Worm (Caenorhabditis elegans) whole organism, L2 larva: ENCODE data around the gene C41A3.2.

ENCODE experiments used
- C34F6.9 ChIP-seq: fragments of 150-350 bp; optimal IDR thresholded peaks from 2 replicates; lab custom pipeline; 2014; ENCODE audit warnings: missing biosample characterization, missing genetic modification characterization
- F13H6.1 ChIP-seq: sonication (generic microtip); optimal IDR thresholded peaks from 2 replicates; lab custom pipeline; 2016; ENCODE audit warnings: missing genetic modification characterization, missing compliant biosample characterization
- Y55F3AM.14 ChIP-seq: fragments of 200-800 bp; sonication (Bioruptor generic); optimal IDR thresholded peaks from 2 replicates; lab custom pipeline; 2018; ENCODE audit warnings: mild to moderate bottlenecking, missing genetic modification characterization, missing compliant biosample characterization
- ZK546.5 ChIP-seq: sonication (generic microtip); optimal IDR thresholded peaks from 2 replicates; lab custom pipeline; 2017; ENCODE audit warnings: missing biosample characterization, missing genetic modification characterization
- alr-1 ChIP-seq: fragments of 150-350 bp; optimal IDR thresholded peaks from 2 replicates; lab custom pipeline; 2014; ENCODE audit warnings: missing biosample characterization, missing genetic modification characterization
- ceh-82 ChIP-seq: fragments of 150-350 bp; optimal IDR thresholded peaks from 2 replicates; lab custom pipeline; 2014; ENCODE audit warnings: missing biosample characterization, missing genetic modification characterization
- crh-2 ChIP-seq: sonication (generic microtip); optimal IDR thresholded peaks from 2 replicates; lab custom pipeline; 2017; ENCODE audit warnings: missing biosample characterization, missing genetic modification characterization
- dmd-4 ChIP-seq: sonication (generic microtip); optimal IDR thresholded peaks from 2 replicates; lab custom pipeline; 2017; ENCODE audit warnings: missing biosample characterization, missing genetic modification characterization
- egl-27 ChIP-seq: sonication (generic microtip); optimal IDR thresholded peaks from 3 replicates; lab custom pipeline; 2017; ENCODE audit warnings: missing biosample characterization, missing genetic modification reagents, missing genetic modification characterization
- elt-3 ChIP-seq: sonication (generic microtip); optimal IDR thresholded peaks from 2 replicates; lab custom pipeline; 2017; ENCODE audit warnings: missing biosample characterization, missing genetic modification characterization
- gmeb-1 ChIP-seq: fragments of 150-350 bp; optimal IDR thresholded peaks from 2 replicates; lab custom pipeline; 2014; ENCODE audit warnings: missing biosample characterization, missing genetic modification characterization
- lin-11 ChIP-seq: fragments of 150-350 bp; sonication (generic microtip); optimal IDR thresholded peaks from 2 replicates; lab custom pipeline; 2014; ENCODE audit warnings: missing biosample characterization, missing genetic modification characterization, inconsistent platforms, mixed read lengths
- lin-13 ChIP-seq: fragments of 150-350 bp; optimal IDR thresholded peaks from 2 replicates; lab custom pipeline; 2014; ENCODE audit warnings: missing biosample characterization, missing genetic modification reagents, missing genetic modification characterization
- lin-39 ChIP-seq: fragments of 150-350 bp; optimal IDR thresholded peaks from 2 replicates; lab custom pipeline; 2014; ENCODE audit warnings: missing biosample characterization, missing genetic modification reagents, missing genetic modification characterization
- lsy-2 ChIP-seq, 2 experiments: fragments of 150-350 bp in 1 of 2; sonication (generic microtip) in 1 of 2; optimal IDR thresholded peaks; 2 replicates each; lab custom pipeline; 2014 to 2017; ENCODE audit warnings: missing biosample characterization in 2 of 2, missing genetic modification characterization in 2 of 2
- mab-5 ChIP-seq: fragments of 150-350 bp; optimal IDR thresholded peaks from 2 replicates; lab custom pipeline; 2014; ENCODE audit warnings: missing biosample characterization, missing genetic modification characterization
- mbf-1 ChIP-seq: sonication (generic microtip); optimal IDR thresholded peaks from 2 replicates; lab custom pipeline; 2017; ENCODE audit warnings: missing biosample characterization, missing genetic modification characterization
- nhr-10 ChIP-seq: sonication (generic microtip); optimal IDR thresholded peaks from 2 replicates; lab custom pipeline; 2017; ENCODE audit warnings: missing biosample characterization, missing genetic modification characterization
- nhr-11 ChIP-seq: fragments of 150-350 bp; optimal IDR thresholded peaks from 2 replicates; lab custom pipeline; 2014; ENCODE audit warnings: missing biosample characterization, missing genetic modification characterization
- nhr-12 ChIP-seq: fragments of 150-350 bp; optimal IDR thresholded peaks from 2 replicates; lab custom pipeline; 2014; ENCODE audit warnings: missing biosample characterization, missing genetic modification characterization
- nhr-129 ChIP-seq: fragments of 150-350 bp; optimal IDR thresholded peaks from 2 replicates; lab custom pipeline; 2014; ENCODE audit warnings: missing biosample characterization, missing genetic modification characterization
- nhr-21 ChIP-seq: fragments of 150-350 bp; optimal IDR thresholded peaks from 2 replicates; lab custom pipeline; 2014; ENCODE audit warnings: missing biosample characterization, missing genetic modification characterization
- nhr-23 ChIP-seq: fragments of 150-350 bp; optimal IDR thresholded peaks from 2 replicates; lab custom pipeline; 2014; ENCODE audit warnings: missing biosample characterization, missing genetic modification reagents, missing genetic modification characterization
- nhr-237 ChIP-seq: fragments of 150-350 bp; optimal IDR thresholded peaks from 2 replicates; lab custom pipeline; 2014; ENCODE audit warnings: missing biosample characterization, missing genetic modification characterization
- nhr-25 ChIP-seq: fragments of 150-350 bp; sonication (generic microtip); optimal IDR thresholded peaks from 3 replicates; lab custom pipeline; 2014; ENCODE audit warnings: missing biosample characterization, missing genetic modification characterization
- nhr-6 ChIP-seq: fragments of 150-350 bp; optimal IDR thresholded peaks from 2 replicates; lab custom pipeline; 2014; ENCODE audit warnings: missing biosample characterization, missing genetic modification characterization
- peb-1 ChIP-seq: fragments of 150-350 bp; optimal IDR thresholded peaks from 2 replicates; lab custom pipeline; 2014; ENCODE audit warnings: missing biosample characterization, missing genetic modification characterization
- sem-4 ChIP-seq: fragments of 150-350 bp; optimal IDR thresholded peaks from 2 replicates; lab custom pipeline; 2014; ENCODE audit warnings: missing biosample characterization, missing genetic modification reagents, missing genetic modification characterization
- sma-3 ChIP-seq: sonication (generic microtip); optimal IDR thresholded peaks from 2 replicates; lab custom pipeline; 2016; ENCODE audit warnings: missing genetic modification reagents, missing genetic modification characterization, missing compliant biosample characterization
- sma-9 ChIP-seq, 2 experiments: fragments of 150-350 bp in 1 of 2; sonication (generic microtip) in 1 of 2; optimal IDR thresholded peaks; 2 replicates each; lab custom pipeline; 2014 to 2016; ENCODE audit warnings: missing genetic modification characterization in 2 of 2, mild to moderate bottlenecking in 1 of 2, missing biosample characterization in 1 of 2, missing compliant biosample characterization in 1 of 2, missing genetic modification reagents in 1 of 2, moderate library complexity in 1 of 2
- snpc-4 ChIP-seq: fragments of 150-350 bp; optimal IDR thresholded peaks from 2 replicates; lab custom pipeline; 2014; ENCODE audit warnings: missing biosample characterization, missing genetic modification characterization
- unc-39 ChIP-seq: fragments of 150-350 bp; optimal IDR thresholded peaks from 2 replicates; lab custom pipeline; 2014; ENCODE audit warnings: missing biosample characterization, missing genetic modification characterization
- unc-55 ChIP-seq: fragments of 150-350 bp; sonication (generic microtip); optimal IDR thresholded peaks from 3 replicates; lab custom pipeline; 2014; ENCODE audit warnings: missing biosample characterization, missing genetic modification reagents, missing genetic modification characterization
- unc-62 ChIP-seq: fragments of 150-350 bp; optimal IDR thresholded peaks from 2 replicates; lab custom pipeline; 2014; ENCODE audit warnings: missing biosample characterization, missing genetic modification reagents, missing genetic modification characterization
- ztf-1 ChIP-seq: fragments of 200-800 bp; sonication (Bioruptor generic); conservative IDR thresholded peaks from 2 replicates; pipeline ENCODE4 v1.3.6; 2022; ENCODE audit warnings: missing genetic modification characterization, missing compliant biosample characterization
- ztf-11 ChIP-seq: sonication (generic microtip); optimal IDR thresholded peaks from 2 replicates; lab custom pipeline; 2017; ENCODE audit warnings: missing biosample characterization, missing genetic modification characterization
- ztf-4 ChIP-seq: fragments of 150-350 bp; optimal IDR thresholded peaks from 2 replicates; lab custom pipeline; 2014; ENCODE audit warnings: missing biosample characterization, missing genetic modification characterization

Gene C41A3.2

DNA sequence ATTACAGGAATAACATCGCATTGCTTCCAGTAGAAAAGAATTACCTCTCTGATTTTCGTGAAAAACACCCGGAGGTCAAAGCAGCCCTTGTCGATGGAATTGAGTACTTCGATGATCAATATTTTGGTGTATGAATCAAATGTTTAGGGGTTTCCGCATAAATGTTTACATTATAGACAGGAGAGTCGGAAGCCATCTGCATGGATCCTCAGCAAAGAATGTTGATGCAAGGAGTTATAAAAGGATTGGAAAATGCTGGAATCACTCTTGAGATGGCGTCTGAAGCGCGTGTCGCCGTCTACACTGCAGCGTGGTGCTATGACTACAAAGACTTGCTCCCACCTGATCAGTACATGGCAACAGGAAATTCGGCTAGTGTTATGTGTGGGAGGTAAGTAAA is at the start of gene C41A3.2:
Gene C41A3.2, minus strand, starts transcription at position 101 of the 400 bp plus-strand sequence.
- TF ChIP-seq snpc-4 (tag; lab: Kevin White, UChicago) (no peak), mbf-1 (tag; lab: Kevin White, UChicago) (no peak), ztf-4 (no peak), nhr-23 (tag; lab: Kevin White, UChicago) (no peak), ceh-82 (no peak), ztf-1 (GFP tag; lab: Robert Waterston, UW) (no peak), mab-5 (no peak), nhr-129 (tag; lab: Kevin White, UChicago) (no peak), unc-62 (no peak), nhr-237 (tag; lab: Kevin White, UChicago) (no peak), ZK546.5 (tag; lab: Kevin White, UChicago) (no peak), C34F6.9 (tag; lab: Kevin White, UChicago) (no peak), crh-2 (tag; lab: Kevin White, UChicago) (no peak)

DNA sequence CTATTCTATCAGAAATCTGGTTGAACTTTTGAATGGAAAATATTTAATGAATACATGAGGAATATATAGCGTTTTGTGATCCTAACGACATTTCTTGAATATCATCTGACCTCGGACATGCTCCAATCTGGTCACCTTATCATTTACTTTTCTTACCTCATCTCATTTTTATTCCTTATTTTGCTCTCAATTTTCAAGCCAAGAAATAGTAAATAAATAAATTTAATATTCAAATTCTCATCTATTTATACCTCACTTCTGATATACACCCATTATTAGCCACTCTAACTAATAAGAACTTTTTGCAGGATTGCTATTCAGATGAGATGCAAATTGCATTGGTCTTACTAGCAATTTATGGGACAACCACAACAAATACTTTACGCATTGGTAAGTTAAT is 46.8 kb upstream of the C41A3.2 start, which contains the start of gene ddr-1:
Gene ddr-1, plus strand, starts transcription at position 301 of the 400 bp plus-strand sequence.
- TF ChIP-seq lin-13 (no peak), sma-3 (no peak), lin-11 (tag; lab: Kevin White, UChicago) (no peak), ztf-4 (no peak)

DNA sequence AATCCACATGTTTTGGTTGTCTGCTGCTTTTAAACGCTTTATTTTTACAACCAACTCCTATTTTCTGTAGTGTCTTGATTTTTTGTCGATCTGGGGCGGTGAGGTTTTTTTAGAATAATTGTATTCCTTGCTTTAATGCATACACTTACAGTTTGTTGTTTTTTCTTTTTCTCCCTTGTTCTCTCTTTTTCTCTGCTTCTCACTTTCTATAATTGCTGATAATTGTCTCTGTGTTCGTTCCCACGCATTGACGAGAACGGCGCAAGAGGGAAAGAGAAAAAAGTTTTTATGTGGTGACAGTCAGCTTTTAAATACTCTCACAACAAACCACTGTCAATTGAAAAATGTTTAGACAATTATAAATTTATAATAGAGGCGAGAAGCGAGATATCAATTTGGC is 44.6 kb upstream of the C41A3.2 start:
- no peak for TF ChIP-seq alr-1 (tag; lab: Kevin White, UChicago)
- TF ChIP-seq nhr-12 = no peak
- no peak for TF ChIP-seq egl-27 (tag; lab: Kevin White, UChicago)
- no peak for TF ChIP-seq elt-3 (tag; lab: Kevin White, UChicago)
- no peak for TF ChIP-seq C34F6.9 (tag; lab: Kevin White, UChicago)
- no peak for TF ChIP-seq ceh-82
- TF ChIP-seq sem-4 (tag; lab: Kevin White, UChicago) = no peak
- TF ChIP-seq nhr-129 (tag; lab: Kevin White, UChicago) = no peak
- no peak for TF ChIP-seq lsy-2 (tag; optimal IDR thresholded peaks at IDR 0.05; lab: Kevin White, UChicago)
- TF ChIP-seq nhr-23 (tag; lab: Kevin White, UChicago) = no peak
- no peak for TF ChIP-seq nhr-11 (tag; lab: Kevin White, UChicago)
- no peak for TF ChIP-seq nhr-6 (tag; lab: Kevin White, UChicago)
- TF ChIP-seq F13H6.1 (tag; lab: Kevin White, UChicago) = no peak
- TF ChIP-seq lin-11 (tag; lab: Kevin White, UChicago) = no peak
- TF ChIP-seq lin-39 (tag; lab: Kevin White, UChicago) = no peak
- TF ChIP-seq nhr-10 (tag; lab: Kevin White, UChicago) = no peak

DNA sequence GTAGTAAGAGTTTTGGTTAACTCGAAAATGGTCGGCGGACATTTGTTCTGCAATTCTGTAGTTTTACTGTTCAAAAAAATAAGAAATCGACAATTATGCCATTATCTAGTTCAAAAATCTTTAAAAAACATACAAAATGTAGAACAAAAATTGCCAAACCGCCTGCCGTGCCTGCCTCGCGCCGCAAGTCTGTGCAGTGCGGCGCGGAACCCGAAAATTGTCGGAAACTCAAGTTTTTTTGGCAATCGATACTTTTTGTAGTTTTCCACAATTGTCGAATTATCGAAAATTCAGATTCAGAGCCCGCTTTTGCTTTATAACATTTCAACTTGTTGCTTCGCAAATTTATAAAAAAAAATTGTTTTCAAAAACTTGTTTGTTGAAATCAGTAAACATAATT is 43.9 kb upstream of the C41A3.2 start:
- TF ChIP-seq ztf-11 = no peak
- TF ChIP-seq gmeb-1 (tag; lab: Kevin White, UChicago) = no peak
- no peak for TF ChIP-seq mbf-1 (tag; lab: Kevin White, UChicago)
- TF ChIP-seq sem-4 (tag; lab: Kevin White, UChicago) = no peak
- TF ChIP-seq ztf-1 (GFP tag; lab: Robert Waterston, UW) = no peak
- TF ChIP-seq nhr-25 (tag; lab: Kevin White, UChicago) = no peak
- no peak for TF ChIP-seq unc-55 (GFP tag; lab: Kevin White, UChicago)
- no peak for TF ChIP-seq nhr-237 (tag; lab: Kevin White, UChicago)
- TF ChIP-seq nhr-11 (tag; lab: Kevin White, UChicago) = no peak
- TF ChIP-seq elt-3 (tag; lab: Kevin White, UChicago) = no peak
- TF ChIP-seq Y55F3AM.14 (GFP tag; lab: Kevin White, UChicago) = no peak
- no peak for TF ChIP-seq sma-9 (GFP tag; optimal IDR thresholded peaks at IDR 0.05; lab: Kevin White, UChicago)
- no peak for TF ChIP-seq sma-9 (tag; optimal IDR thresholded peaks at IDR 0.05; lab: Kevin White, UChicago)
- TF ChIP-seq nhr-21 (tag; lab: Kevin White, UChicago) = no peak

DNA sequence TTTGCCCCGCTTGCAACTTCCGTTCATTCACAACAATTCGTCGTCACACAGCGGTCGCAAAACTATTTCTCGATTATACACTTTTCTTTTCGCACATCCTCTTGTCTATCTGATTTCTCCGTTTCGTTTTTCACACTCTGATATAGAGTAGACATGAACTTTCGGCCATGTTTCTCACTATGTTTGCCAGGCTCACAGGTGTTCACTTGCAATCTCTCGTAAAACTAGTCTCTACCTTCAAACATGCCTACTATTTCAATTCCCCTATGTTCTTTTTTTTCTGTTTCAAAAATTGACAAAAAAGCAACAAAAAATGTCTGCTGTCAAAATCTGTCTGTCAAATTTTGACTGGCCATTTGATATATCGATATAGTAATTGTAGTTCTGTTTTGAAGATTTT is 43.0 kb upstream of the C41A3.2 start:
- no peak for TF ChIP-seq ztf-1 (GFP tag; lab: Robert Waterston, UW)
- TF ChIP-seq lin-11 (tag; lab: Kevin White, UChicago) = no peak
- TF ChIP-seq nhr-10 (tag; lab: Kevin White, UChicago) = no peak
- TF ChIP-seq nhr-21 (tag; lab: Kevin White, UChicago) = no peak
- no peak for TF ChIP-seq sem-4 (tag; lab: Kevin White, UChicago)
- no peak for TF ChIP-seq ZK546.5 (tag; lab: Kevin White, UChicago)
- no peak for TF ChIP-seq peb-1 (tag; lab: Kevin White, UChicago)
- no peak for TF ChIP-seq lin-13
- TF ChIP-seq alr-1 (tag; lab: Kevin White, UChicago) = no peak
- no peak for TF ChIP-seq dmd-4 (tag; lab: Kevin White, UChicago)
- no peak for TF ChIP-seq unc-39 (tag; lab: Kevin White, UChicago)
- TF ChIP-seq lin-39 (tag; lab: Kevin White, UChicago) = no peak
- TF ChIP-seq crh-2 (tag; lab: Kevin White, UChicago) = no peak
- TF ChIP-seq nhr-23 (tag; lab: Kevin White, UChicago) = no peak
- TF ChIP-seq ceh-82 = no peak
- no peak for TF ChIP-seq ztf-11
